Worm (Caenorhabditis elegans) whole organism, L4 larva: ENCODE results near the gene dgk-5.

Experiments
- F10B5.3 ChIP-seq: sonication (generic microtip); optimal IDR thresholded peaks from 2 replicates; lab custom pipeline; 2016; ENCODE audit warnings: mild to moderate bottlenecking, missing genetic modification characterization, missing compliant biosample characterization
- F37D6.2 ChIP-seq: sonication (generic microtip); optimal IDR thresholded peaks from 2 replicates; lab custom pipeline; 2016; ENCODE audit warnings: mild to moderate bottlenecking, missing genetic modification characterization, missing compliant biosample characterization
- F44E2.7 ChIP-seq: fragments of 200-800 bp; sonication (Bioruptor generic); IDR thresholded peaks from 2 replicates; pipeline ENCODE4 v2.1.2; 2022; ENCODE audit warnings: missing genetic modification characterization, missing compliant biosample characterization
- T26A8.4 ChIP-seq: fragments of 200-800 bp; sonication (Bioruptor generic); IDR thresholded peaks from 2 replicates; pipeline ENCODE4 v1.3.6; 2022; ENCODE audit warnings: missing genetic modification characterization, missing compliant biosample characterization
- Y48G9A.11 ChIP-seq: fragments of 200-800 bp; sonication (Bioruptor generic); IDR thresholded peaks from 2 replicates; pipeline ENCODE4 v1.3.6; 2022; ENCODE audit warnings: missing genetic modification reagents, missing genetic modification characterization, missing compliant biosample characterization
- ZK337.2 ChIP-seq: fragments of 200-800 bp; sonication (Bioruptor generic); IDR thresholded peaks from 2 replicates; pipeline ENCODE4 v1.3.6; 2022; ENCODE audit warnings: missing genetic modification reagents, missing genetic modification characterization, missing compliant biosample characterization
- aha-1 ChIP-seq: fragments of 150-350 bp; peaks from one replicate; lab custom pipeline; 2014; ENCODE audit warnings: missing biosample characterization, missing genetic modification characterization
- attf-4 ChIP-seq: sonication (generic microtip); optimal IDR thresholded peaks from 3 replicates; lab custom pipeline; 2017; ENCODE audit warnings: missing biosample characterization, missing genetic modification characterization
- ceh-20 ChIP-seq: fragments of 200-800 bp; sonication (Bioruptor generic); IDR thresholded peaks from 2 replicates; pipeline ENCODE4 v1.3.6; 2022; ENCODE audit warnings: missing genetic modification reagents, missing genetic modification characterization, missing compliant biosample characterization
- ceh-62 ChIP-seq: sonication (generic microtip); optimal IDR thresholded peaks from 2 replicates; lab custom pipeline; 2017; ENCODE audit warnings: missing biosample characterization, missing genetic modification characterization
- ceh-82 ChIP-seq: sonication (generic microtip); optimal IDR thresholded peaks from 2 replicates; lab custom pipeline; 2017; ENCODE audit warnings: missing biosample characterization, missing genetic modification characterization
- ctbp-1 ChIP-seq: fragments of 200-800 bp; sonication (Bioruptor generic); IDR thresholded peaks from 2 replicates; pipeline ENCODE4 v1.3.6; 2022; ENCODE audit warnings: missing genetic modification reagents, missing genetic modification characterization, missing compliant biosample characterization
- daf-12 ChIP-seq: fragments of 150-350 bp; optimal IDR thresholded peaks from 2 replicates; lab custom pipeline; 2014; ENCODE audit warnings: missing biosample characterization, missing genetic modification reagents, missing genetic modification characterization
- dmd-8 ChIP-seq: fragments of 200-800 bp; sonication (Bioruptor generic); IDR thresholded peaks from 2 replicates; pipeline ENCODE4 v1.3.6; 2022; ENCODE audit warnings: missing genetic modification characterization, missing compliant biosample characterization
- dpl-1 ChIP-seq: fragments of 150-350 bp; optimal IDR thresholded peaks from 2 replicates; lab custom pipeline; 2014; ENCODE audit warnings: missing biosample characterization, missing genetic modification reagents, missing genetic modification characterization
- egl-43 ChIP-seq: fragments of 200-800 bp; sonication (Bioruptor generic); IDR thresholded peaks from 2 replicates; pipeline ENCODE4 v1.3.6; 2022; ENCODE audit warnings: missing genetic modification reagents, missing genetic modification characterization, missing compliant biosample characterization
- jun-1 ChIP-seq: fragments of 150-350 bp; optimal IDR thresholded peaks from 2 replicates; lab custom pipeline; 2014; ENCODE audit warnings: missing biosample characterization, missing genetic modification reagents, missing genetic modification characterization
- lim-7 ChIP-seq: fragments of 200-800 bp; sonication (Bioruptor generic); IDR thresholded peaks from 2 replicates; pipeline ENCODE4 v1.3.6; 2022; ENCODE audit warnings: missing genetic modification characterization, missing compliant biosample characterization
- lin-29 ChIP-seq: fragments of 200-800 bp; sonication (Bioruptor generic); IDR thresholded peaks from 2 replicates; pipeline ENCODE4 v1.3.6; 2022; ENCODE audit warnings: missing genetic modification reagents, missing genetic modification characterization, missing compliant biosample characterization
- lsy-2 ChIP-seq, 2 experiments: fragments of 150-350 bp in 1 of 2; sonication (generic microtip) in 1 of 2; optimal IDR thresholded peaks; 2 replicates each; lab custom pipeline; 2014 to 2017; ENCODE audit warnings: missing biosample characterization in 2 of 2, missing genetic modification characterization in 2 of 2
- mdl-1 ChIP-seq, 2 experiments: fragments of 150-350 bp in 1 of 2; sonication (generic microtip) in 1 of 2; optimal IDR thresholded peaks; 2 replicates each; lab custom pipeline; 2014 to 2017; ENCODE audit warnings: missing biosample characterization in 2 of 2, missing genetic modification characterization in 2 of 2
- mdt-29 ChIP-seq: fragments of 200-800 bp; sonication (Bioruptor generic); IDR thresholded peaks from 2 replicates; pipeline ENCODE4 v1.3.6; 2022; ENCODE audit warnings: missing genetic modification reagents, missing genetic modification characterization, missing compliant biosample characterization
- mep-1 ChIP-seq: fragments of 150-350 bp; sonication (generic microtip); optimal IDR thresholded peaks from 3 replicates; lab custom pipeline; 2014; ENCODE audit warnings: missing biosample characterization, missing genetic modification characterization
- mxl-2 ChIP-seq: fragments of 200-800 bp; sonication (Bioruptor generic); conservative IDR thresholded peaks from 2 replicates; pipeline ENCODE4 v1.3.6; 2022; ENCODE audit warnings: missing genetic modification reagents, missing genetic modification characterization, missing compliant biosample characterization
- mxl-3 ChIP-seq: fragments of 200-800 bp; sonication (Bioruptor generic); optimal IDR thresholded peaks from 2 replicates; lab custom pipeline; 2018; ENCODE audit warnings: mild to moderate bottlenecking, missing genetic modification characterization, missing compliant biosample characterization
- nhr-10 ChIP-seq: fragments of 150-350 bp; optimal IDR thresholded peaks from 2 replicates; lab custom pipeline; 2014; ENCODE audit warnings: missing biosample characterization, missing genetic modification characterization
- nhr-111 ChIP-seq: fragments of 200-800 bp; sonication (Bioruptor generic); optimal IDR thresholded peaks from 2 replicates; lab custom pipeline; 2018; ENCODE audit warnings: mild to moderate bottlenecking, missing genetic modification characterization, missing compliant biosample characterization
- nhr-6 ChIP-seq: fragments of 150-350 bp; optimal IDR thresholded peaks from 2 replicates; lab custom pipeline; 2014; ENCODE audit warnings: missing biosample characterization, missing genetic modification characterization
- nhr-77 ChIP-seq: fragments of 150-350 bp; optimal IDR thresholded peaks from 2 replicates; lab custom pipeline; 2014; ENCODE audit warnings: missing biosample characterization, missing genetic modification characterization
- php-3 ChIP-seq: fragments of 200-800 bp; sonication (Bioruptor generic); IDR thresholded peaks from 2 replicates; pipeline ENCODE4 v1.3.6; 2022; ENCODE audit warnings: missing genetic modification reagents, missing genetic modification characterization, missing compliant biosample characterization
- pqm-1 ChIP-seq: sonication (generic microtip); optimal IDR thresholded peaks from 2 replicates; lab custom pipeline; 2017; ENCODE audit warnings: missing biosample characterization, missing genetic modification characterization
- set-16 ChIP-seq: fragments of 200-800 bp; sonication (Bioruptor generic); IDR thresholded peaks from 2 replicates; pipeline ENCODE4 v1.3.6; 2022; ENCODE audit warnings: missing genetic modification reagents, missing genetic modification characterization, missing compliant biosample characterization
- skn-1 ChIP-seq: fragments of 150-350 bp; optimal IDR thresholded peaks from 2 replicates; lab custom pipeline; 2014; ENCODE audit warnings: missing biosample characterization, missing genetic modification characterization
- tag-97 ChIP-seq: fragments of 200-800 bp; sonication (Bioruptor generic); IDR thresholded peaks from 2 replicates; pipeline ENCODE4 v1.3.6; 2022; ENCODE audit warnings: missing genetic modification characterization, missing compliant biosample characterization
- unc-62 ChIP-seq, 3 experiments: fragments of 150-350 bp in 1 of 3; sonication (generic microtip); optimal IDR thresholded peaks in 2 of 3; peaks in 1 of 3; 1 replicate in 1 of 3; 2 replicates in 2 of 3; lab custom pipeline; 2014 to 2017; ENCODE audit warnings: missing biosample characterization in 3 of 3, missing genetic modification characterization in 3 of 3, missing genetic modification reagents in 3 of 3, missing genotype in 1 of 3
- vab-7 ChIP-seq: fragments of 200-800 bp; sonication (Bioruptor generic); IDR thresholded peaks from 2 replicates; pipeline ENCODE4 v1.3.6; 2022; ENCODE audit warnings: missing genetic modification reagents, missing genetic modification characterization, missing compliant biosample characterization
- zag-1 ChIP-seq: fragments of 150-350 bp; optimal IDR thresholded peaks from 2 replicates; lab custom pipeline; 2014; ENCODE audit warnings: missing biosample characterization, missing genetic modification characterization
- zfp-2 ChIP-seq: sonication (generic microtip); optimal IDR thresholded peaks from 2 replicates; lab custom pipeline; 2016; ENCODE audit warnings: mild to moderate bottlenecking, missing genetic modification characterization, missing compliant biosample characterization

Gene dgk-5

ce11 chrII:6413788-6414187 lies 57.1 kb downstream of the dgk-5 start (continued):
- TF ChIP-seq mep-1 (peak; percentile 17), zfp-2 (no peak), lim-7 (no peak), nhr-111 (GFP tag; lab: Kevin White, UChicago) (no peak), php-3 (peak; percentile 87), ceh-20 (GFP tag; lab: Robert Waterston, UW) (peak; percentile 51; the same call in 1 of the 2 replicates), mdt-29 (GFP tag; lab: Robert Waterston, UW) (no peak), skn-1 (no peak), attf-4 (tag; lab: Kevin White, UChicago) (no peak), mdl-1 (tag; optimal IDR thresholded peaks at IDR 0.05; lab: Kevin White, UChicago) (peak in 1 of 2 experiments; percentile 63), jun-1 (no peak), mxl-2 (GFP tag; lab: Robert Waterston, UW) (no peak), nhr-10 (no peak), daf-12 (no peak), lsy-2 (tag; optimal IDR thresholded peaks at IDR 0.05; lab: Kevin White, UChicago) (no peak), egl-43 (no peak), mxl-3 (GFP tag; lab: Kevin White, UChicago) (peak; percentile 80), nhr-77 (tag; lab: Kevin White, UChicago) (peak; percentile 85), set-16 (GFP tag; lab: Robert Waterston, UW) (no peak), lin-29 (GFP tag; lab: Robert Waterston, UW) (no peak), zag-1 (no peak), dmd-8 (GFP tag; lab: Robert Waterston, UW) (no peak), unc-62 (GFP tag; optimal IDR thresholded peaks at IDR 0.05 in 1 of 2; lab: Kevin White, UChicago) (peak; percentile 37 to 62), unc-62 (tag; optimal IDR thresholded peaks at IDR 0.05; lab: Kevin White, UChicago) (no peak), nhr-6 (peak; percentile 32), ceh-62 (tag; lab: Kevin White, UChicago) (no peak), F44E2.7 (GFP tag; lab: Robert Waterston, UW) (no peak), tag-97 (GFP tag; lab: Robert Waterston, UW) (no peak)

DNA sequence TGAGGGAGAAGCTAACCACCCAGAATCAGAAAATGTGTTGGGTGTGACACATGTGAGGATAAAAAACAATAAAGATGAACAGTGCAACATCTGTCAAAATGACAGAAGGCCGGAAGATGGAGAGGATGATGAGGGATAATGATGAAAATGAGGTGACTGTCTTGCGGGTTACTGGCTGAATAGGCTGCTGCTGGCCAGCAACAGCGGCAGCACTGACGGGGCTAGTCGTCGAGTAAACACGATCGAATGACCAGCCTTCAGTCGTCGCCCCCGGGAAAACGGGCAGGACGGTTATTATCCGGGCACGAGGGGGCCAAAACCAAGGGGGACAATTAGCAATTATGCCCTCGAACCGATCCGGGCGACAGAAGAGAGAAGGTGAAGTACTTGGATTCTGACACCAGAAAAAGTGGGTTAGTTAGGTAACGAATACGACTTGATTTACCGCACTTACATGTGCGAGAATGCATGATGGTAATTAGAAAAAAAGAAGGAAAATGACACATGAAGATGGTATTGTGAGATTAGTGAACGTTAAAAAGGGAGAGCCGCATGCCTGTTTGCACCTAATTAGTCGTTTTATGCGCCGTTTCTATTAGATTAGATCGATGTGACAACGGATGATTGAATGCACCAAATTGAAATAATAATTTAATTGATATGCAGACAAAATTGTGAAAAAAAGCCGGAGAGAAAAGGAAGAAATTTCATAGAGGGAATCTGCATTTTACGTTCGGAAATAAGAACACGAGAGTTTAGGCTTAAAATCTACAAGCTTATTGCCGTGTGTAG lies 59.0 kb downstream of the dgk-5 start:
- TF ChIP-seq dpl-1 (GFP tag; lab: Kevin White, UChicago) (no peak), mxl-3 (GFP tag; lab: Kevin White, UChicago) (peak; percentile 36), aha-1 (peak; percentile 94), ceh-20 (GFP tag; lab: Robert Waterston, UW) (no peak), unc-62 (GFP tag; optimal IDR thresholded peaks at IDR 0.05 in 1 of 2; lab: Kevin White, UChicago) (peak in 1 of 2 experiments; percentile 83), unc-62 (tag; optimal IDR thresholded peaks at IDR 0.05; lab: Kevin White, UChicago) (no peak)

DNA sequence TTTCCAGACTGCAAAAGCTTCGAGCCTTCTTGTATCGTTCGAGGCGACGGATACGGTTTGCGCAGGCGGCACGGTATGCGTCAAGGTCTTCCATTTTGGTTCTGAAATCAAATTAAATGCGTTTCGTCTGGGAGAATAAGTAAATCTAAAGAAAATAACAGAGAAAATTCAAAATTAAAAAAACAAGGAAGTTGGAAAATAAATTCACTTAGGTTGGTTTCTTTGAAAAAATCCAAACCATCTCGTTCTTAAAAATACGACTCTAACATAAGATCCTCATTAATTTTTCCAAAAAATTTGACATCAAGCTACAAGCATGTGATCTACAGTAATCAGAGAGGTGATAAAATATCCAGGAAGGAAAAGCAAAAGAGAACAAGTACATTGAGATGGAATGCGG lies 60.7 kb downstream of the dgk-5 start, which contains the start of gene T25D10.4:
T25D10.4 (minus strand) TSS at position 101 of the 400 bp plus-strand sequence.
- peak in 1 of 2 experiments; percentile 31 for TF ChIP-seq unc-62 (GFP tag; optimal IDR thresholded peaks at IDR 0.05 in 1 of 2; lab: Kevin White, UChicago)
- TF ChIP-seq unc-62 (tag; optimal IDR thresholded peaks at IDR 0.05; lab: Kevin White, UChicago), result no peak
- TF ChIP-seq jun-1, result no peak

- TF ChIP-seq mdl-1 (tag; optimal IDR thresholded peaks at IDR 0.05; lab: Kevin White, UChicago), result no peak
- TF ChIP-seq ctbp-1 (GFP tag; lab: Robert Waterston, UW), result no peak
- no peak for TF ChIP-seq mdt-29 (GFP tag; lab: Robert Waterston, UW)
- no peak for TF ChIP-seq pqm-1
- no peak for TF ChIP-seq mxl-3 (GFP tag; lab: Kevin White, UChicago)
- TF ChIP-seq F10B5.3 (tag; lab: Kevin White, UChicago), result no peak
- no peak for TF ChIP-seq ZK337.2 (GFP tag; lab: Robert Waterston, UW)
- no peak for TF ChIP-seq F44E2.7 (GFP tag; lab: Robert Waterston, UW)
- TF ChIP-seq F37D6.2 (tag; lab: Kevin White, UChicago), result no peak
- no peak for TF ChIP-seq vab-7 (GFP tag; lab: Robert Waterston, UW)
- no peak for TF ChIP-seq ceh-82
- no peak for TF ChIP-seq Y48G9A.11 (GFP tag; lab: Robert Waterston, UW)
- no peak for TF ChIP-seq T26A8.4
Observed at ce11 chrII:6409098-6409497, 61.8 kb downstream of the dgk-5 start.
